Fruit fly (Drosophila melanogaster): ENCODE measurements around the gene hzg.
A peak's percentile ranks its signal among the peaks of the same experiment; 100 is the strongest.

The hzg gene

DNA sequence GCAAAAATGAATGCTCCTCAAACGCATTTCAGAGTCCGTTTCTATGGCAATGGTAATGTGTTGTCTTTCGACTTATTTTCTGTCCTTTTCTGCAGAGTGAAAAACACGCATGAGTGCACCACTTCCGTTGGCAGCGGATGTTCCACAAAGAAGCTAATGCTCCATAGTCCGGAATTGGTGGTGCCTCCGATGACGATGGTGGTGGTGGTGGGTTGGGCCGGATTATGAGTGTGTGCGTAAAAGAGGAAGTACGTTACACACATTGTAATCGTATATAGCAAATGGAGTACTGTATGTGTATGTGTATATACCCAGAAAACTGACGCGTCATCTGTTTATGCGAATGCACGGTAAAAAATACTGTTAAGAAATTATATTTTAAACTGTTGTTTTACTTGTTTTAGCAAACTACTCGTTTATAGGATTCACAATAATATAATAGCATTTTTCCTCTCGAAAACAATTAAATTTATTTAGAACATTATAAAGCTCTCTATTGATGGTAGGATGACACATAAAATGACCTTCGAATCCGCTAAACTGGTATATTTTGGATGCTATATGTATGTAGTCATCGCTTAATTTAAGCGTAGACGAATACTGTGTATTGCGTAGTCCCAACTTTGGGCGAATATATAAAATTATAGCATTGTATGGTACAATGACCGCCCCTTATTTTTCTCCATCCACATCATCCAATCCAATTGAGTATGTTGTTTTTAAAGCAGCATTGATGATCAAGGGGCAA lies 40.7 kb upstream of the hzg start:
- TF ChIP-seq CG32264 (GFP tag; optimal IDR thresholded peaks at IDR 0.05) = no peak
- no peak for TF ChIP-seq br (GFP tag; optimal IDR thresholded peaks at IDR 0.05)
- no peak for TF ChIP-seq Abd-B (GFP tag; optimal IDR thresholded peaks at IDR 0.05)
- no peak for TF ChIP-seq Sp1 (GFP tag; optimal IDR thresholded peaks at IDR 0.05)
- TF ChIP-seq sv (GFP tag; optimal IDR thresholded peaks at IDR 0.05) = no peak
- TF ChIP-seq N (GFP tag; optimal IDR thresholded peaks at IDR 0.05) = no peak
- no peak for TF ChIP-seq woc (GFP tag; optimal IDR thresholded peaks at IDR 0.05)
- TF ChIP-seq pan (optimal IDR thresholded peaks at IDR 0.05) = no peak
- no peak for TF ChIP-seq Hr83 (GFP tag; optimal IDR thresholded peaks at IDR 0.05; ENCODE audit: poor library complexity, severe bottlenecking)
- peak; percentile 48 for TF ChIP-seq h (GFP tag; optimal IDR thresholded peaks at IDR 0.05)
- no peak for TF ChIP-seq Dfd (GFP tag; optimal IDR thresholded peaks at IDR 0.05)
- no peak for TF ChIP-seq Rel (GFP tag; optimal IDR thresholded peaks at IDR 0.05)
- peak; percentile 10 for TF ChIP-seq Rel (tag; optimal IDR thresholded peaks at IDR 0.05)
- peak; percentile 58 for TF ChIP-seq OdsH (GFP tag; optimal IDR thresholded peaks at IDR 0.05)
- no peak for TF ChIP-seq psq (GFP tag; optimal IDR thresholded peaks at IDR 0.05)
- no peak for TF ChIP-seq CrebA (GFP tag; optimal IDR thresholded peaks at IDR 0.05; ENCODE audit: borderline replicate concordance)
- peak; percentile 17 for TF ChIP-seq fru (GFP tag; optimal IDR thresholded peaks at IDR 0.05)
- no peak for TF ChIP-seq tai (GFP tag; optimal IDR thresholded peaks at IDR 0.05)
- no peak for TF ChIP-seq Jra (GFP tag; optimal IDR thresholded peaks at IDR 0.05)
- no peak for TF ChIP-seq CG9705 (GFP tag; optimal IDR thresholded peaks at IDR 0.05)
- no peak for TF ChIP-seq Vsx2 (GFP tag; optimal IDR thresholded peaks at IDR 0.05; ENCODE audit: partially characterized antibody)
- no peak for TF ChIP-seq Mio (GFP tag; optimal IDR thresholded peaks at IDR 0.05)
- peak; percentile 8 for TF ChIP-seq rgr (GFP tag; optimal IDR thresholded peaks at IDR 0.05)
- TF ChIP-seq HLH106 (tag; optimal IDR thresholded peaks at IDR 0.05) = no peak
- no peak for TF ChIP-seq Myc (optimal IDR thresholded peaks at IDR 0.05)
- TF ChIP-seq usp (GFP tag; optimal IDR thresholded peaks at IDR 0.05) = no peak
- no peak for TF ChIP-seq dsf (GFP tag; optimal IDR thresholded peaks at IDR 0.05; ENCODE audit: borderline replicate concordance)

DNA sequence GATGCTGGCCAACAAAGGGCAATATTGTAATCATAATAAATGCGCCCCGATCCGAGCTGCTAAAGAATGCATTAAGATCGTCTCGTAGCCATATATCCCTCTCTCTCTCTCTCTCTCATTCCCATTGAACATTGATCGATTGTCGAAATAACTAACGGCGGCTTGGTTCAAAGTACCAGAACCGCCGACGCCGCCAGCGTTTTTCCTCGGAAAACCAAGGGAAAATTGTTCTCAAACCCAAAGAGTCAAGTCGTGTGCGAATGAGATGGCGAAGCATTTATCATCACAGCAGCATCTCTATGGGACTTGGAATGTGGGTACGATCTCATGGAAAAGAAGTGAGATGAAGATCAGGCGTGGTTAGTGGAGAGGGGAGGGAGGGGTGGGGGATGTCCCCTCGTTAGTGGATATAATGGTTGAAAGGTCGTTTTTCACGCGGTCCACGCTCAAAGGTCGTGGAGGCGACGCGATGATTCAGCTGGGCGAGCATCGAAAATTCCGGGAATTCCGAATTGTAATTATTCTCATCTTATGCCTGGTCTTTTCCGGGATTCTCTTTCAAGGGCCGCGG lies 39.3 kb upstream of the hzg start:
- TF ChIP-seq dmrt93B (GFP tag; optimal IDR thresholded peaks at IDR 0.05) (no peak), CG32264 (GFP tag; optimal IDR thresholded peaks at IDR 0.05) (no peak), sage (GFP tag; optimal IDR thresholded peaks at IDR 0.05) (no peak), Rel (GFP tag; optimal IDR thresholded peaks at IDR 0.05) (no peak), Rel (tag; optimal IDR thresholded peaks at IDR 0.05) (peak; percentile 7), br (GFP tag; optimal IDR thresholded peaks at IDR 0.05) (no peak), Abd-B (GFP tag; optimal IDR thresholded peaks at IDR 0.05) (no peak)

DNA sequence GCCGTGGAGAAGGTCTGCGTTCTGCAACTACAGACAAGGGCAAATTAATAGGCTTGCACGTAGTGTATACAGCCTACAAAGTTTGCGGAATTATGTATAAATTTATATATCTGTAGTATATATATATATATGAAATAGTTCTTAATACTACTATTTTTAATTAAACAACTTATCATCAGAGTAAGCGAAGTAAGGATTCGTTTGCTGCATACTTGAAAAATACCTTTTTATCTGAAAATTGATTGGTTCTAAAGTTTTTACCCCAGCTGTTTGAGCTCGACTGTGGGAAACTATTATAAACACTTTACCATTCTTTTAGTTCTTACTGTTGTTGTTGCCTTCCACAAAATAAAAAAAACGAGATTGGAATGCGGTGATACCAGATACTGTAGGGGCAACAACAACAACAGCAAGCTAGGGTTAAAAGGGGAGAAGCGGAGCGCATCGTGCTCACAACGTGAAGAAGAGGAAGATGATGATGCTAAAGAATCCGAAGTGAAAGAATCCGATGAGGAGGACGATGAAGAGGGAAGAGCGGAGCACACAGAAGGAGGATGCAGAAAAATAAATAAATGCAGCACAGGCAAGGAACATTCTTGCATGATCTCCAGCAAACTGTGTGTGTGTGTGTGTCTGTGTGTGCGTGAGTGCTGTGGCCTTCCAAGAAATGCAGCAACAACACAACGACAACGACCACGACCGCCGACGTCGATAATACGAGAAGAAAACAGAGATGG lies 38.7 kb upstream of the hzg start:
- TF ChIP-seq br (GFP tag; optimal IDR thresholded peaks at IDR 0.05) (no peak), dl (GFP tag; optimal IDR thresholded peaks at IDR 0.05; ENCODE audit: insufficient read depth in 1 of 2, partially characterized antibody in 2 of 2) (peak in 1 of 2 experiments; percentile 17), Mio (GFP tag; optimal IDR thresholded peaks at IDR 0.05) (no peak), h (GFP tag; optimal IDR thresholded peaks at IDR 0.05) (peak; percentile 47), rgr (GFP tag; optimal IDR thresholded peaks at IDR 0.05) (peak; percentile 64), dsf (GFP tag; optimal IDR thresholded peaks at IDR 0.05; ENCODE audit: borderline replicate concordance) (no peak), woc (GFP tag; optimal IDR thresholded peaks at IDR 0.05) (peak; percentile 28), Dif (GFP tag; optimal IDR thresholded peaks at IDR 0.05; ENCODE audit: partially characterized antibody) (peak; percentile 17), sage (GFP tag; optimal IDR thresholded peaks at IDR 0.05) (no peak), GATAd (GFP tag; optimal IDR thresholded peaks at IDR 0.05) (no peak), Vsx2 (GFP tag; optimal IDR thresholded peaks at IDR 0.05; ENCODE audit: partially characterized antibody) (peak; percentile 57), Hnf4 (GFP tag; optimal IDR thresholded peaks at IDR 0.05) (peak; percentile 22), ey (GFP tag; optimal IDR thresholded peaks at IDR 0.05) (peak; percentile 33), CG32264 (GFP tag; optimal IDR thresholded peaks at IDR 0.05) (no peak), N (GFP tag; optimal IDR thresholded peaks at IDR 0.05) (no peak), OdsH (GFP tag; optimal IDR thresholded peaks at IDR 0.05) (peak; percentile 60), Rel (GFP tag; optimal IDR thresholded peaks at IDR 0.05) (no peak), Rel (tag; optimal IDR thresholded peaks at IDR 0.05) (peak; percentile 23), foxo (GFP tag; optimal IDR thresholded peaks at IDR 0.05) (peak in 1 of 2 experiments; percentile 72), usp (GFP tag; optimal IDR thresholded peaks at IDR 0.05) (no peak), psq (GFP tag; optimal IDR thresholded peaks at IDR 0.05) (peak; percentile 92), HLH106 (tag; optimal IDR thresholded peaks at IDR 0.05) (peak; percentile 86), tai (GFP tag; optimal IDR thresholded peaks at IDR 0.05) (peak; percentile 10), sv (GFP tag; optimal IDR thresholded peaks at IDR 0.05) (no peak), Jra (GFP tag; optimal IDR thresholded peaks at IDR 0.05) (peak; percentile 1), Abd-B (GFP tag; optimal IDR thresholded peaks at IDR 0.05) (no peak), CrebA (GFP tag; optimal IDR thresholded peaks at IDR 0.05; ENCODE audit: borderline replicate concordance) (no peak), Dfd (GFP tag; optimal IDR thresholded peaks at IDR 0.05) (peak; percentile 62), lola (GFP tag; optimal IDR thresholded peaks at IDR 0.05) (no peak), CG9705 (GFP tag; optimal IDR thresholded peaks at IDR 0.05) (peak; percentile 70), dmrt93B (GFP tag; optimal IDR thresholded peaks at IDR 0.05) (peak; percentile 78), Hr83 (GFP tag; optimal IDR thresholded peaks at IDR 0.05; ENCODE audit: poor library complexity, severe bottlenecking) (no peak), Myc (optimal IDR thresholded peaks at IDR 0.05) (no peak), fru (GFP tag; optimal IDR thresholded peaks at IDR 0.05) (peak; percentile 74), brk (GFP tag; optimal IDR thresholded peaks at IDR 0.05) (no peak), jim (GFP tag; optimal IDR thresholded peaks at IDR 0.05) (no peak), pan (optimal IDR thresholded peaks at IDR 0.05) (no peak)

All from whole organism, wandering third instar larva.